Fruit fly (Drosophila melanogaster): ENCODE measurements around the gene ImpL2.

The ImpL2 gene

dm6 chr3L:4232724-4233367, 3.1 kb downstream of the ImpL2 start (continued):
- TF ChIP-seq CG18599 (GFP tag; optimal IDR thresholded peaks at IDR 0.05), result peak; percentile 5
- peak; percentile 52 for TF ChIP-seq phol (tag; optimal IDR thresholded peaks at IDR 0.05)
- peak; percentile 59 for TF ChIP-seq gem (tag; optimal IDR thresholded peaks at IDR 0.05)
- TF ChIP-seq gsb-n (tag; optimal IDR thresholded peaks at IDR 0.05), result peak; percentile 7
- TF ChIP-seq CG14710 (tag; optimal IDR thresholded peaks at IDR 0.05), result peak; percentile 10
- TF ChIP-seq CG18262 (tag; optimal IDR thresholded peaks at IDR 0.05), result peak; percentile 53
- TF ChIP-seq CG8924 (tag; optimal IDR thresholded peaks at IDR 0.05), result peak; percentile 19
- no peak for TF ChIP-seq Dad (GFP tag; optimal IDR thresholded peaks at IDR 0.05)
- TF ChIP-seq shn (GFP tag; optimal IDR thresholded peaks at IDR 0.05), result peak; percentile 8
- peak; percentile 24 for TF ChIP-seq CG13424 (tag; optimal IDR thresholded peaks at IDR 0.05)
- peak; percentile 50 for TF ChIP-seq ac (GFP tag; optimal IDR thresholded peaks at IDR 0.05)
- peak; percentile 45 for TF ChIP-seq CG30403 (GFP tag; optimal IDR thresholded peaks at IDR 0.05)
- TF ChIP-seq Eip74EF (GFP tag; optimal IDR thresholded peaks at IDR 0.05), result no peak
- TF ChIP-seq CG2712 (tag; optimal IDR thresholded peaks at IDR 0.05), result peak; percentile 9
- no peak for TF ChIP-seq CG15479 (GFP tag; optimal IDR thresholded peaks at IDR 0.05)
- TF ChIP-seq CG9437 (GFP tag; optimal IDR thresholded peaks at IDR 0.05), result peak; percentile 24
- TF ChIP-seq Meics (GFP tag; optimal IDR thresholded peaks at IDR 0.05), result peak; percentile 28
- peak; percentile 98 for TF ChIP-seq D19A (tag; optimal IDR thresholded peaks at IDR 0.05)
- TF ChIP-seq CG31441 (GFP tag; IDR thresholded peaks at IDR 0.05), result peak; percentile 30; the same call in 1 of the 2 replicates
- TF ChIP-seq tin (GFP tag; optimal IDR thresholded peaks at IDR 0.05), result no peak
- peak; percentile 9 for TF ChIP-seq CG15269 (tag; optimal IDR thresholded peaks at IDR 0.05)
- TF ChIP-seq CG3281 (GFP tag; optimal IDR thresholded peaks at IDR 0.05), result peak; percentile 48
- TF ChIP-seq CG4424 (GFP tag; optimal IDR thresholded peaks at IDR 0.05), result peak; percentile 21
- TF ChIP-seq CG15696 (tag; optimal IDR thresholded peaks at IDR 0.05), result no peak
- peak; percentile 55 for TF ChIP-seq row (GFP tag; IDR thresholded peaks at IDR 0.05)
- TF ChIP-seq CoRest (tag; optimal IDR thresholded peaks at IDR 0.05), result peak; percentile 31
- TF ChIP-seq Ets97D (GFP tag; optimal IDR thresholded peaks at IDR 0.05), result peak; percentile 2
- TF ChIP-seq Blimp-1 (GFP tag; optimal IDR thresholded peaks at IDR 0.05), result peak; percentile 1
- peak; percentile 41 for TF ChIP-seq Sox100B (GFP tag; optimal IDR thresholded peaks at IDR 0.05)
- no peak for TF ChIP-seq ap (GFP tag; IDR thresholded peaks at IDR 0.05)
- TF ChIP-seq gro (GFP tag; optimal IDR thresholded peaks at IDR 0.05), result peak; percentile 22
- TF ChIP-seq CG2120 (GFP tag; optimal IDR thresholded peaks at IDR 0.05), result peak; percentile 41
- peak; percentile 56 for TF ChIP-seq nmo (GFP tag; optimal IDR thresholded peaks at IDR 0.05)
- TF ChIP-seq lilli (GFP tag; optimal IDR thresholded peaks at IDR 0.05), result peak; percentile 37
- TF ChIP-seq eve (GFP tag; optimal IDR thresholded peaks at IDR 0.05), result peak in 1 of 2 experiments; percentile 5
- peak; percentile 45 for TF ChIP-seq Sox102F (GFP tag; optimal IDR thresholded peaks at IDR 0.05)
- TF ChIP-seq dmrt11E (tag; optimal IDR thresholded peaks at IDR 0.05), result peak; percentile 36
- TF ChIP-seq emc (GFP tag; optimal IDR thresholded peaks at IDR 0.05), result no peak
- no peak for TF ChIP-seq al (GFP tag; IDR thresholded peaks at IDR 0.05)
- no peak for TF ChIP-seq ems (GFP tag; optimal IDR thresholded peaks at IDR 0.05)
- TF ChIP-seq wdn (GFP tag; IDR thresholded peaks at IDR 0.05), result no peak
- TF ChIP-seq CG7556 (GFP tag; optimal IDR thresholded peaks at IDR 0.05), result peak; percentile 55
- peak; percentile 22 for TF ChIP-seq PHDP (tag; optimal IDR thresholded peaks at IDR 0.05)
- TF ChIP-seq CG1602 (GFP tag; optimal IDR thresholded peaks at IDR 0.05), result no peak
- TF ChIP-seq D19B (GFP tag; optimal IDR thresholded peaks at IDR 0.05), result peak; percentile 12
- TF ChIP-seq CG11504 (tag; optimal IDR thresholded peaks at IDR 0.05), result peak; percentile 53
- peak; percentile 6 for TF ChIP-seq Xbp1 (GFP tag; optimal IDR thresholded peaks at IDR 0.05)
- TF ChIP-seq Oli (tag; optimal IDR thresholded peaks at IDR 0.05), result peak; percentile 50
- TF ChIP-seq CG13287 (GFP tag; IDR thresholded peaks at IDR 0.05; ENCODE audit: partially characterized antibody), result no peak

All from whole organism, embryonic.